Worm (Caenorhabditis elegans) whole organism, early embryonic: ENCODE data around the gene F54G2.1.

Source experiments
- F13C5.2 ChIP-seq: sonication (generic microtip); optimal IDR thresholded peaks from 2 replicates; lab custom pipeline; 2017; ENCODE audit warnings: mild to moderate bottlenecking, missing genetic modification characterization, inconsistent platforms, missing compliant biosample characterization
- ama-1 ChIP-seq: fragments of 150-350 bp; optimal IDR thresholded peaks from 2 replicates; lab custom pipeline; 2014
- ceh-13 ChIP-seq: fragments of 200-800 bp; sonication (Bioruptor generic); optimal IDR thresholded peaks from 2 replicates; lab custom pipeline; 2018; ENCODE audit warnings: mild to moderate bottlenecking, missing genetic modification characterization, missing compliant biosample characterization
- ceh-36 ChIP-seq: sonication (generic microtip); optimal IDR thresholded peaks from 2 replicates; lab custom pipeline; 2016; ENCODE audit warnings: missing genetic modification characterization, inconsistent platforms, missing compliant biosample characterization
- ets-7 ChIP-seq: sonication (generic microtip); optimal IDR thresholded peaks from 2 replicates; lab custom pipeline; 2016; ENCODE audit warnings: missing genotype, missing genetic modification characterization, missing compliant biosample characterization
- flt-1 ChIP-seq: fragments of 200-800 bp; sonication (Bioruptor generic); IDR thresholded peaks from 2 replicates; pipeline ENCODE4 v1.3.6; 2022; ENCODE audit warnings: missing genetic modification characterization, missing compliant biosample characterization
- hmg-4 ChIP-seq: fragments of 200-800 bp; sonication (Bioruptor generic); optimal IDR thresholded peaks from 2 replicates; lab custom pipeline; 2018; ENCODE audit warnings: mild to moderate bottlenecking, missing genetic modification characterization, missing compliant biosample characterization
- hnd-1 ChIP-seq: sonication (generic microtip); optimal IDR thresholded peaks from 2 replicates; lab custom pipeline; 2016; ENCODE audit warnings: missing genetic modification characterization, missing compliant biosample characterization
- scrt-1 ChIP-seq: fragments of 200-800 bp; sonication (Bioruptor generic); IDR thresholded peaks from 2 replicates; pipeline ENCODE4 v1.3.6; 2022; ENCODE audit warnings: missing genetic modification characterization, missing compliant biosample characterization
- sea-1 ChIP-seq: fragments of 200-800 bp; sonication (Bioruptor generic); conservative IDR thresholded peaks from 2 replicates; pipeline ENCODE4 v1.3.6; 2022; ENCODE audit warnings: missing genetic modification characterization, missing compliant biosample characterization
- tbx-11 ChIP-seq: fragments of 200-800 bp; sonication (Bioruptor generic); IDR thresholded peaks from 2 replicates; pipeline ENCODE4 v1.3.6; 2022; ENCODE audit warnings: missing genetic modification characterization, missing compliant biosample characterization
- tbx-37 ChIP-seq: fragments of 200-800 bp; sonication (Bioruptor generic); conservative IDR thresholded peaks from 2 replicates; pipeline ENCODE4 v1.3.6; 2022; ENCODE audit warnings: missing genetic modification reagents, missing genetic modification characterization, missing compliant biosample characterization
- tra-4 ChIP-seq: sonication (generic microtip); optimal IDR thresholded peaks from 2 replicates; lab custom pipeline; 2017; ENCODE audit warnings: missing genetic modification characterization, missing compliant biosample characterization

DNA sequence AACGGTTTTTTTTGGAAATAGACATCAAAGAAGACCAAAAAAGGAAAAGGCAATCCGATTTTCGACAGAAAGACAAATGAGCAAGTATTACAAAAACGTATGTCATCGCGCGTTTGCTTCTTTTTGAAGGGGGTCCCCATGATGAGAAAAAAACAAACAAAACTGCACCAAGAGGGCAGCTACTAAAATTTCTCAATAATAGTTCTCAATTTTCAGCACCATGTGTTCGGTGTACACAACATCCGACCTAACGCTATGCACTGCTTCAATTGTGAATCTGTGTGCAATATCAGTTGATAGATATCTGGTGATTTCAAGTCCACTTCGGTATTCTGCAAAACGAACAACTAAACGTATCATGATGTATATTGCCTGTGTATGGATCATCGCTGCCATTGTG is 10.3 kb upstream of the F54G2.1 start:
- TF ChIP-seq ets-7 (tag; lab: Kevin White, UChicago), result no peak
- TF ChIP-seq scrt-1 (GFP tag; lab: Robert Waterston, UW), result no peak
- TF ChIP-seq ceh-36, result no peak
- TF ChIP-seq flt-1 (GFP tag; lab: Robert Waterston, UW), result no peak
- TF ChIP-seq F13C5.2 (tag; lab: Kevin White, UChicago), result no peak
- no peak for TF ChIP-seq ama-1 (lab: Kevin White, UChicago)
- TF ChIP-seq hnd-1 (tag; lab: Kevin White, UChicago), result no peak
- no peak for TF ChIP-seq tbx-11 (GFP tag; lab: Robert Waterston, UW)
- TF ChIP-seq sea-1 (GFP tag; lab: Robert Waterston, UW), result no peak
- no peak for TF ChIP-seq tra-4 (tag; lab: Kevin White, UChicago)
- TF ChIP-seq tbx-37 (GFP tag; lab: Robert Waterston, UW), result no peak
- TF ChIP-seq hmg-4 (GFP tag; lab: Kevin White, UChicago), result no peak
- no peak for TF ChIP-seq ceh-13 (GFP tag; lab: Kevin White, UChicago)
